Fruit fly (Drosophila melanogaster): Measurements from ENCODE around the gene SdhBL.

DNA sequence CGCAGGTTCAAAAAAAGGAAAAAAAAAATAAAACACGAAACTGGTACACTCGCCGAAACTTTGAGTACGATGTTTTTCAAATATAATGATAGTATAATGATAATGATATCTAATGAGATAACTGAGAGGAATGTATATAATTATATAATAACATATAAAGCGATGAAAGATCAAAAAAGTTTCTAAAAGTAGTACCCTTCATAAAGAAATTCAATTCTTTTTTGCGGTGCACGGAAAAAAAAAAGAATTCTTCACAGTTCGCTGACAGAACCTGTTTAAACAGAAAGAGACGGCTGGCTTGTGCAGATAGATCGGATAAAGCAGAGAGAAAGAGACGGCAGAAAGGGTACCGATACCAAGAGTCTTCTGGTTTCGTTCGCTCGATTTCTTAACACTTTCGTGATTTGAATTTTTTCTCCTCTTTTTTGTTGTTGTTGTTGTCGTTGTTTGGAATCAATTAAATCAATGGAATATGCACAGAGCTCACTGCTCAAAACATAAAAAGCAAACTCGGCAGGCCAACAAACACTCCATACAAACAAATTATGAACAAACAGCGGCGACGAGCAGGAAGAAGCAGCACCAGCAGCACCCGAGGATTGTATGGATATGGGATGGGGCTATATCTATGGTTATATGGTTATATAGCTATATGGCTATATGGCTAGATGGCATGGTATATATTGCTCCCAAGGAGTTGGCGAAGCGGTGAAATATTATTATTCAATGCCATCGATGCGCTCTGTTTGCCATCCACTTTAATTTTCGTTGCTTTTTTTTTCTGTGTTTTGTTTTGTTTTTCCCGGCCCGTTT, 44.1 kb downstream of the SdhBL start:
- TF ChIP-seq CG8478 (optimal IDR thresholded peaks at IDR 0.05), result no peak
- TF ChIP-seq usp (GFP tag; optimal IDR thresholded peaks at IDR 0.05), result no peak
- TF ChIP-seq EcR (GFP tag; optimal IDR thresholded peaks at IDR 0.05), result no peak

All from whole organism.